Worm (Caenorhabditis elegans) whole organism, L2 larva: Measurements from ENCODE around the gene srh-68.

Experiments
- ceh-82 ChIP-seq: fragments of 150-350 bp; optimal IDR thresholded peaks from 2 replicates; lab custom pipeline; 2014; ENCODE audit warnings: missing biosample characterization, missing genetic modification characterization
- dmd-4 ChIP-seq: sonication (generic microtip); optimal IDR thresholded peaks from 2 replicates; lab custom pipeline; 2017; ENCODE audit warnings: missing biosample characterization, missing genetic modification characterization
- lin-11 ChIP-seq: fragments of 150-350 bp; sonication (generic microtip); optimal IDR thresholded peaks from 2 replicates; lab custom pipeline; 2014; ENCODE audit warnings: missing biosample characterization, missing genetic modification characterization, inconsistent platforms, mixed read lengths
- lsy-2 ChIP-seq, 2 experiments: fragments of 150-350 bp in 1 of 2; sonication (generic microtip) in 1 of 2; optimal IDR thresholded peaks; 2 replicates each; lab custom pipeline; 2014 to 2017; ENCODE audit warnings: missing biosample characterization in 2 of 2, missing genetic modification characterization in 2 of 2
- peb-1 ChIP-seq: fragments of 150-350 bp; optimal IDR thresholded peaks from 2 replicates; lab custom pipeline; 2014; ENCODE audit warnings: missing biosample characterization, missing genetic modification characterization
- unc-55 ChIP-seq: fragments of 150-350 bp; sonication (generic microtip); optimal IDR thresholded peaks from 3 replicates; lab custom pipeline; 2014; ENCODE audit warnings: missing biosample characterization, missing genetic modification reagents, missing genetic modification characterization
- unc-62 ChIP-seq: fragments of 150-350 bp; optimal IDR thresholded peaks from 2 replicates; lab custom pipeline; 2014; ENCODE audit warnings: missing biosample characterization, missing genetic modification reagents, missing genetic modification characterization
- ztf-11 ChIP-seq: sonication (generic microtip); optimal IDR thresholded peaks from 2 replicates; lab custom pipeline; 2017; ENCODE audit warnings: missing biosample characterization, missing genetic modification characterization

DNA sequence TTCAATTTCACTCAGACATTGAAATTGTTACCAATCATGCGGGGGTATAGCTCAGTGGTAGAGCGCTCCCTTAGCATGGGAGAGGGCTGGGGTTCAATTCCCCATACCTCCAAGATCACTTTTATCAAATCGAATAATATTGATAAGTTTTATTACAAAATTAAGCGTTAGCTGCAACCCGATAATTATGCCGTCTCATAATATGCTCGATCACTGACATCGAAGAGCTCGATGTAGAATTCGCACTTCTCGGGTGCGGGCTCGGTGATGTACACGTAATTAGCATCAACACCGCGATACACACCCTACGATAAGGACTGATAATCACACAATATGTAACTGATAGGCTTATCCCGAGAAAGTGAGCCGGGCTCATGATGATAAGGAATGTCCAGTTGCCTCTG is 35.5 kb downstream of the srh-68 start:
- no peak for TF ChIP-seq unc-55
- no peak for TF ChIP-seq unc-62 (GFP tag; lab: Kevin White, UChicago)
- no peak for TF ChIP-seq ztf-11
- TF ChIP-seq lsy-2 (tag; optimal IDR thresholded peaks at IDR 0.05; lab: Kevin White, UChicago), result no peak
- TF ChIP-seq peb-1 (tag; lab: Kevin White, UChicago), result no peak
- TF ChIP-seq dmd-4, result no peak
- TF ChIP-seq ceh-82 (tag; lab: Kevin White, UChicago), result no peak
- TF ChIP-seq lin-11 (tag; lab: Kevin White, UChicago), result no peak
